Worm (Caenorhabditis elegans): ENCODE data around the gene F52D10.2.

DNA sequence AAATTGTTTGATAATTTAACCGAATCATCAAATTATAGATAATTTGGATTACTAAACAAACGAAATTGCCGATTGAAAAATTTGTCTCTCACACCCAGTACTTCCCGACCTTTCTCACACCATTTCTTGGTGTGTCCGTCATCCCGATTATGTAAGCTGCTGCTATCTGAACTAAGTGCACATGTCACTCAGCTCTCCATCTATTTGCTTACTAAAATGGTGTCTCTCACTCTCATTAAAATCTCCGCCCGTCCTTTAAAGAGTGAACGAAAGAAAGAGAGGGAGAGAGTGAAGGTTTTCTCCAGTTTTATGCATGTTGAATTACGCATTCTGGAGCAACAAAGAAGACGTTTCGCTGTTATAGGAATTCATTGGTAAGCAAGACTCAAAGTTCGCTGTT, 37.0 kb downstream of the F52D10.2 start:
- TF ChIP-seq elt-3 (tag; optimal IDR thresholded peaks at IDR 0.05) = no peak
- TF ChIP-seq unc-39 (tag; optimal IDR thresholded peaks at IDR 0.05) = no peak
- no peak for TF ChIP-seq lin-39 (tag; optimal IDR thresholded peaks at IDR 0.05)
- TF ChIP-seq nhr-11 (tag; optimal IDR thresholded peaks at IDR 0.05) = no peak
- TF ChIP-seq ama-1 (optimal IDR thresholded peaks at IDR 0.05) = no peak
- TF ChIP-seq mdl-1 (tag; optimal IDR thresholded peaks at IDR 0.05) = no peak
- no peak for TF ChIP-seq nhr-21 (tag; optimal IDR thresholded peaks at IDR 0.05)
- no peak for TF ChIP-seq C34F6.9 (tag; optimal IDR thresholded peaks at IDR 0.05)
- TF ChIP-seq ztf-4 (tag; optimal IDR thresholded peaks at IDR 0.05) = no peak
- TF ChIP-seq ceh-82 (tag; optimal IDR thresholded peaks at IDR 0.05) = no peak
- TF ChIP-seq mab-5 (tag; optimal IDR thresholded peaks at IDR 0.05) = no peak
- no peak for TF ChIP-seq nhr-10 (tag; optimal IDR thresholded peaks at IDR 0.05)

All from whole organism, L2 larva.